Worm (Caenorhabditis elegans): ENCODE results near the gene acl-12.
A peak's percentile ranks its signal among the peaks of the same experiment; 100 is the strongest.

The acl-12 gene

ce11 chrX:7433269-7433668 lies 9.1 kb downstream of the acl-12 start, which contains the start of gene clc-5:
Gene clc-5 (plus strand): TSS chrX:7433569.
- TF ChIP-seq zip-4 (GFP tag; optimal IDR thresholded peaks at IDR 0.05) = no peak
- peak; percentile 25 for TF ChIP-seq nhr-85 (tag)

ce11 chrX:7431165-7431564 lies 11.2 kb downstream of the acl-12 start, which contains the start of gene clc-2:
Gene clc-2 (plus strand): TSS chrX:7431465.
- no peak for TF ChIP-seq mab-9 (GFP tag; IDR thresholded peaks at IDR 0.05)
- no peak for TF ChIP-seq ets-5 (GFP tag; IDR thresholded peaks at IDR 0.05)
- TF ChIP-seq pag-3 (tag; optimal IDR thresholded peaks at IDR 0.05; ENCODE audit: borderline replicate concordance, insufficient read depth) = no peak
- TF ChIP-seq swsn-7 (tag; optimal IDR thresholded peaks at IDR 0.05) = no peak
- TF ChIP-seq nhr-20 (tag; optimal IDR thresholded peaks at IDR 0.05) = no peak
- TF ChIP-seq mep-1 (tag; optimal IDR thresholded peaks at IDR 0.05) = no peak
- no peak for TF ChIP-seq rnt-1 (tag; optimal IDR thresholded peaks at IDR 0.05)
- no peak for TF ChIP-seq nhr-12 (tag; optimal IDR thresholded peaks at IDR 0.05)
- TF ChIP-seq blmp-1 (tag; optimal IDR thresholded peaks at IDR 0.05) = no peak
- TF ChIP-seq egl-27 (tag; optimal IDR thresholded peaks at IDR 0.05) = no peak
- no peak for TF ChIP-seq tlp-1 (tag; optimal IDR thresholded peaks at IDR 0.05)

- TF ChIP-seq snu-23 (GFP tag; optimal IDR thresholded peaks at IDR 0.05) (peak; percentile 58), sptf-1 (tag; optimal IDR thresholded peaks at IDR 0.05) (no peak), efl-1 (optimal IDR thresholded peaks at IDR 0.05) (no peak), efl-1 (GFP tag; optimal IDR thresholded peaks at IDR 0.05 in 1 of 2) (no peak), nhr-11 (tag; optimal IDR thresholded peaks at IDR 0.05) (no peak), aly-2 (tag; optimal IDR thresholded peaks at IDR 0.05) (no peak), lir-3 (tag; optimal IDR thresholded peaks at IDR 0.05; ENCODE audit: poor library complexity) (no peak), nhr-90 (tag; optimal IDR thresholded peaks at IDR 0.05; ENCODE audit: poor library complexity) (peak; percentile 23), zag-1 (tag; optimal IDR thresholded peaks at IDR 0.05) (no peak), nhr-77 (tag; optimal IDR thresholded peaks at IDR 0.05) (no peak), nhr-47 (tag; optimal IDR thresholded peaks at IDR 0.05) (peak; percentile 6), nhr-28 (tag; optimal IDR thresholded peaks at IDR 0.05) (no peak), lsy-2 (tag; optimal IDR thresholded peaks at IDR 0.05) (peak in 1 of 2 experiments; percentile 16), unc-86 (tag; optimal IDR thresholded peaks at IDR 0.05) (no peak), mep-1 (tag; optimal IDR thresholded peaks at IDR 0.05) (no peak), nhr-20 (tag; optimal IDR thresholded peaks at IDR 0.05) (peak; percentile 49), F16B12.6 (tag; optimal IDR thresholded peaks at IDR 0.05) (no peak), pqm-1 (tag; optimal IDR thresholded peaks at IDR 0.05) (no peak), mdl-1 (tag; optimal IDR thresholded peaks at IDR 0.05) (no peak), zip-4 (GFP tag; optimal IDR thresholded peaks at IDR 0.05) (no peak), pax-3 (tag; optimal IDR thresholded peaks at IDR 0.05) (no peak), ces-1 (GFP tag; optimal IDR thresholded peaks at IDR 0.05) (no peak), alr-1 (tag; optimal IDR thresholded peaks at IDR 0.05; ENCODE audit: borderline replicate concordance) (no peak), hlh-4 (tag; optimal IDR thresholded peaks at IDR 0.05) (no peak), sox-4 (tag; optimal IDR thresholded peaks at IDR 0.05) (no peak), efl-3 (GFP tag; optimal IDR thresholded peaks at IDR 0.05) (no peak), nhr-85 (tag) (peak; percentile 77), nhr-71 (tag; optimal IDR thresholded peaks at IDR 0.05) (peak; percentile 47), pag-3 (tag; optimal IDR thresholded peaks at IDR 0.05; ENCODE audit: borderline replicate concordance, insufficient read depth) (no peak), grh-1 (GFP tag; IDR thresholded peaks at IDR 0.05) (no peak), blmp-1 (tag; optimal IDR thresholded peaks at IDR 0.05) (peak; percentile 86), ceh-63 (GFP tag; optimal IDR thresholded peaks at IDR 0.05) (no peak), elt-3 (tag; optimal IDR thresholded peaks at IDR 0.05) (peak in 2 of 6 experiments; percentile 37 to 79), nhr-84 (tag; optimal IDR thresholded peaks at IDR 0.05) (no peak), nhr-12 (tag; optimal IDR thresholded peaks at IDR 0.05) (no peak), C16A3.4 (tag; optimal IDR thresholded peaks at IDR 0.05) (no peak), nhr-19 (GFP tag; conservative IDR thresholded peaks at IDR 0.05) (peak; percentile 21), lin-14 (GFP tag; optimal IDR thresholded peaks at IDR 0.05) (peak; percentile 67), vab-15 (tag; optimal IDR thresholded peaks at IDR 0.05) (no peak), irx-1 (tag; optimal IDR thresholded peaks at IDR 0.05) (no peak), lin-35 (GFP tag; optimal IDR thresholded peaks at IDR 0.05) (no peak), unc-98 (GFP tag; IDR thresholded peaks at IDR 0.05) (no peak)
Observed at ce11 chrX:7430483-7430882, 11.9 kb downstream of the acl-12 start.
